Worm (Caenorhabditis elegans) whole organism, young adult: ENCODE measurements around the gene T04C9.2.

Source experiments
- B0261.1 ChIP-seq: sonication (generic microtip); optimal IDR thresholded peaks from 2 replicates; lab custom pipeline; 2016; ENCODE audit warnings: mild to moderate bottlenecking, missing genetic modification characterization, moderate library complexity, missing compliant biosample characterization
- F49E8.2 ChIP-seq: sonication (generic microtip); optimal IDR thresholded peaks from 3 replicates; lab custom pipeline; 2017; ENCODE audit warnings: missing genetic modification characterization, mild to moderate bottlenecking, missing compliant biosample characterization, antibody characterized with exemption, moderate library complexity; ENCODE audit not compliant: insufficient read depth
- K12H6.12 ChIP-seq: fragments of 200-800 bp; sonication (Bioruptor generic); optimal IDR thresholded peaks from 2 replicates; lab custom pipeline; 2018; ENCODE audit warnings: mild to moderate bottlenecking, missing genetic modification characterization, missing compliant biosample characterization
- Y56A3A.18 ChIP-seq: fragments of 200-800 bp; sonication (Bioruptor generic); IDR thresholded peaks from 2 replicates; pipeline ENCODE4 v1.3.6; 2022; ENCODE audit warnings: missing genetic modification reagents, missing genetic modification characterization, missing compliant biosample characterization
- Y95B8A.8 ChIP-seq: fragments of 200-800 bp; sonication (Bioruptor generic); IDR thresholded peaks from 2 replicates; pipeline ENCODE4 v1.3.6; 2022; ENCODE audit warnings: missing genetic modification reagents, missing genetic modification characterization, missing compliant biosample characterization
- ZK185.1 ChIP-seq: sonication (generic microtip); optimal IDR thresholded peaks from 2 replicates; lab custom pipeline; 2016; ENCODE audit warnings: mild to moderate bottlenecking, missing genetic modification characterization, missing compliant biosample characterization; ENCODE audit not compliant: poor library complexity, severe bottlenecking
- ama-1 ChIP-seq, 3 experiments: fragments of 150-350 bp in 1 of 3; sonication (generic microtip) in 2 of 3; optimal IDR thresholded peaks; 2 replicates each; lab custom pipeline; 2014 to 2018; ENCODE audit warnings: missing biosample characterization in 2 of 3, missing genetic modification characterization in 2 of 3, missing genetic modification reagents in 2 of 3
- aptf-2 ChIP-seq: fragments of 200-800 bp; sonication (Bioruptor generic); conservative IDR thresholded peaks from 2 replicates; pipeline ENCODE4 v1.3.6; 2022; ENCODE audit warnings: missing genetic modification reagents, missing genetic modification characterization, missing compliant biosample characterization
- aptf-3 ChIP-seq: fragments of 200-800 bp; sonication (Bioruptor generic); IDR thresholded peaks from 2 replicates; pipeline ENCODE4 v1.3.6; 2022; ENCODE audit warnings: missing genetic modification characterization, missing compliant biosample characterization
- attf-5 ChIP-seq: fragments of 200-800 bp; sonication (Bioruptor generic); optimal IDR thresholded peaks from 2 replicates; lab custom pipeline; 2018; ENCODE audit warnings: mild to moderate bottlenecking, missing genetic modification characterization, missing compliant biosample characterization
- ceh-100 ChIP-seq: fragments of 200-800 bp; sonication (Bioruptor generic); IDR thresholded peaks from 2 replicates; pipeline ENCODE4 v1.3.6; 2022; ENCODE audit warnings: missing genetic modification reagents, missing genetic modification characterization, missing compliant biosample characterization
- ceh-27 ChIP-seq: fragments of 200-800 bp; sonication (Bioruptor generic); optimal IDR thresholded peaks from 2 replicates; lab custom pipeline; 2018; ENCODE audit warnings: mild to moderate bottlenecking, missing genetic modification characterization, moderate library complexity, missing compliant biosample characterization
- ceh-58 ChIP-seq: fragments of 200-800 bp; sonication (Bioruptor generic); IDR thresholded peaks from 2 replicates; pipeline ENCODE4 v1.3.6; 2022; ENCODE audit warnings: missing genetic modification characterization, missing compliant biosample characterization
- ceh-91 ChIP-seq: fragments of 200-800 bp; sonication (Bioruptor generic); IDR thresholded peaks from 2 replicates; pipeline ENCODE4 v1.3.6; 2022; ENCODE audit warnings: missing genetic modification reagents, missing genetic modification characterization, missing compliant biosample characterization
- chd-7 ChIP-seq: sonication (generic microtip); optimal IDR thresholded peaks from 2 replicates; lab custom pipeline; 2016; ENCODE audit warnings: mild to moderate bottlenecking, missing genetic modification characterization, moderate library complexity, missing compliant biosample characterization
- dpl-1 ChIP-seq: fragments of 150-350 bp; optimal IDR thresholded peaks from 2 replicates; lab custom pipeline; 2014; ENCODE audit warnings: missing biosample characterization, missing genetic modification reagents, missing genetic modification characterization
- efl-1 ChIP-seq: fragments of 150-350 bp; optimal IDR thresholded peaks from 2 replicates; lab custom pipeline; 2014; ENCODE audit warnings: missing biosample characterization, missing genetic modification reagents, missing genetic modification characterization
- ekl-4 ChIP-seq: fragments of 200-800 bp; sonication (Bioruptor generic); IDR thresholded peaks from 2 replicates; pipeline ENCODE4 v1.3.6; 2022; ENCODE audit warnings: missing genetic modification reagents, missing genetic modification characterization, missing compliant biosample characterization
- gei-17 ChIP-seq: fragments of 200-800 bp; sonication (Bioruptor generic); optimal IDR thresholded peaks from 2 replicates; lab custom pipeline; 2018; ENCODE audit warnings: mild to moderate bottlenecking, missing genetic modification characterization, missing compliant biosample characterization
- lag-1 ChIP-seq: fragments of 200-800 bp; sonication (Bioruptor generic); IDR thresholded peaks from 2 replicates; pipeline ENCODE4 v1.3.6; 2022; ENCODE audit warnings: missing genetic modification reagents, missing genetic modification characterization, missing compliant biosample characterization
- let-607 ChIP-seq, 2 experiments: fragments of 200-800 bp in 1 of 2; sonication (Bioruptor generic) in 1 of 2; sonication (generic microtip) in 1 of 2; optimal IDR thresholded peaks; 2 replicates each; lab custom pipeline; 2016 to 2018; ENCODE audit warnings: mild to moderate bottlenecking in 2 of 2, missing compliant biosample characterization in 2 of 2, missing genetic modification characterization in 2 of 2, moderate library complexity in 2 of 2, missing genotype in 1 of 2
- lin-26 ChIP-seq: fragments of 200-800 bp; sonication (Bioruptor generic); IDR thresholded peaks from 2 replicates; pipeline ENCODE4 v1.3.6; 2022; ENCODE audit warnings: missing genetic modification reagents, missing genetic modification characterization, missing compliant biosample characterization
- lin-40 ChIP-seq: sonication (generic microtip); optimal IDR thresholded peaks from 2 replicates; lab custom pipeline; 2016; ENCODE audit warnings: missing genetic modification characterization, mild to moderate bottlenecking, missing compliant biosample characterization, missing genotype, missing genetic modification reagents
- lir-1 ChIP-seq: fragments of 200-800 bp; sonication (Bioruptor generic); conservative IDR thresholded peaks from 2 replicates; pipeline ENCODE4 v1.3.6; 2022; ENCODE audit warnings: missing genetic modification reagents, missing genetic modification characterization, missing compliant biosample characterization
- madf-3 ChIP-seq: fragments of 200-800 bp; sonication (Bioruptor generic); IDR thresholded peaks from 2 replicates; pipeline ENCODE4 v1.3.6; 2022; ENCODE audit warnings: missing genetic modification reagents, missing genetic modification characterization, missing compliant biosample characterization
- mel-28 ChIP-seq: sonication (generic microtip); optimal IDR thresholded peaks from 2 replicates; lab custom pipeline; 2016; ENCODE audit warnings: borderline replicate concordance, mild to moderate bottlenecking, missing genetic modification characterization, missing compliant biosample characterization
- mes-4 ChIP-seq: sonication (generic microtip); optimal IDR thresholded peaks from 2 replicates; lab custom pipeline; 2016; ENCODE audit warnings: missing genotype, missing genetic modification characterization, missing compliant biosample characterization
- mxl-1 ChIP-seq: sonication (generic microtip); optimal IDR thresholded peaks from 2 replicates; lab custom pipeline; 2016; ENCODE audit warnings: missing genetic modification characterization, missing compliant biosample characterization
- nfya-1 ChIP-seq: sonication (generic microtip); optimal IDR thresholded peaks from 2 replicates; lab custom pipeline; 2017; ENCODE audit warnings: antibody characterized with exemption, missing compliant biosample characterization, missing genetic modification characterization, borderline replicate concordance; ENCODE audit not compliant: insufficient read depth
- nhr-80 ChIP-seq: sonication (generic microtip); optimal IDR thresholded peaks from 2 replicates; lab custom pipeline; 2016; ENCODE audit warnings: missing genetic modification characterization, missing compliant biosample characterization
- rec-8 ChIP-seq, 2 experiments: sonication (generic microtip); optimal IDR thresholded peaks; 2 replicates each; lab custom pipeline; 2016; ENCODE audit warnings: mild to moderate bottlenecking in 2 of 2, missing genetic modification characterization in 2 of 2, missing genetic modification reagents in 2 of 2, missing genotype in 2 of 2, missing biosample characterization in 1 of 2, missing compliant biosample characterization in 1 of 2, moderate library complexity in 1 of 2
- rpc-1 ChIP-seq, 2 experiments: fragments of 150-350 bp in 1 of 2; sonication (generic microtip) in 1 of 2; optimal IDR thresholded peaks; 2 replicates each; lab custom pipeline; 2014 to 2018; ENCODE audit warnings: missing biosample characterization in 1 of 2, missing genetic modification characterization in 1 of 2, missing genetic modification reagents in 1 of 2, missing genotype in 1 of 2
- somi-1 ChIP-seq: fragments of 200-800 bp; sonication (Bioruptor generic); optimal IDR thresholded peaks from 2 replicates; lab custom pipeline; 2018; ENCODE audit warnings: mild to moderate bottlenecking, missing genetic modification characterization, missing compliant biosample characterization
- sptf-2 ChIP-seq: fragments of 200-800 bp; sonication (Bioruptor generic); optimal IDR thresholded peaks from 2 replicates; lab custom pipeline; 2018; ENCODE audit warnings: mild to moderate bottlenecking, missing genetic modification characterization, missing compliant biosample characterization
- xnd-1 ChIP-seq: sonication (generic microtip); optimal IDR thresholded peaks from 2 replicates; lab custom pipeline; 2016; ENCODE audit warnings: missing genotype, missing genetic modification reagents, missing genetic modification characterization, missing compliant biosample characterization
- zfh-2 ChIP-seq: fragments of 200-800 bp; sonication (Bioruptor generic); conservative IDR thresholded peaks from 2 replicates; pipeline ENCODE4 v1.3.6; 2022; ENCODE audit warnings: missing genetic modification reagents, missing genetic modification characterization, missing compliant biosample characterization
- zim-3 ChIP-seq: sonication (generic microtip); optimal IDR thresholded peaks from 2 replicates; lab custom pipeline; 2017; ENCODE audit warnings: mild to moderate bottlenecking, missing genetic modification characterization, moderate library complexity, missing compliant biosample characterization
- ztf-18 ChIP-seq: sonication (generic microtip); optimal IDR thresholded peaks from 2 replicates; lab custom pipeline; 2016; ENCODE audit warnings: missing genotype, mild to moderate bottlenecking, missing genetic modification characterization, missing compliant biosample characterization
- ztf-6 ChIP-seq: fragments of 200-800 bp; sonication (Bioruptor generic); IDR thresholded peaks from 2 replicates; pipeline ENCODE4 v1.3.6; 2022; ENCODE audit warnings: missing genetic modification reagents, missing genetic modification characterization, missing compliant biosample characterization

The T04C9.2 gene

DNA sequence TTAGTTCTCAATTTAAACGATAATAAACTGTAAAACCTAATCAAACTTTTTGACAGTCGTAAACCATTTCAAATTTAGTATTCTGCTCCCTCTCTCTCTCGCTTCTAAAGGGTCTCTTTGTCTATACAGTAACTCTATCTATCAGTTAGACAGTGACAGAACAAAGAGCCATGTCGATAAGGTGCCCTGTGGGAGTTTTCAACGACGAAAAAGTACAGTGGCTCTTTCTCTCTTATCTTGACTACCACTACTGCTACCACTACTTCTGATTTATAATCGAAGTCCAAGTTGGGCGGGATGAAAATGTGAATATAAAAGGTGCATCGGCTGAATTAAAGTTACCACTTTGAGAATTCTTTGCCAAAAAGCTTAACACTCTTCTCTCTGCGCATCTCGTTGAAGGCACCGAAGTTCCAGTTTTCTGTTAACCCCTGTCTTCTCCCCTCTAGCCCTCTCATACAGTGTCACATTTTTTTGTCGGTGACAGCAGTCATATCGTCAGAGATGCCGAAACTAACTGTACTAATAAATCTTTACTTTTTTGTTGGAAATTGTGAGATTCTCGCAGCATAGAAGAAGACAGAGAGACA lies 40.8 kb upstream of the T04C9.2 start:
- TF ChIP-seq Y56A3A.18 (0 out of 2 replicates have a peak, but pooled peaks have one; percentile 23), aptf-3 (GFP tag; lab: Robert Waterston, UW) (0 out of 2 replicates have a peak, but pooled peaks have one; percentile 15), nhr-80 (tag; lab: Kevin White, UChicago) (peak; percentile 12), Y95B8A.8 (GFP tag; lab: Robert Waterston, UW) (no peak), ztf-18 (tag; lab: Kevin White, UChicago) (no peak), efl-1 (GFP tag; lab: Kevin White, UChicago) (no peak), zim-3 (peak; percentile 15), ama-1 (optimal IDR thresholded peaks at IDR 0.05; lab: Kevin White, UChicago) (peak; percentile 16), ama-1 (GFP tag; optimal IDR thresholded peaks at IDR 0.05; lab: Kevin White, UChicago) (no peak), ztf-6 (GFP tag; lab: Robert Waterston, UW) (no peak)

DNA sequence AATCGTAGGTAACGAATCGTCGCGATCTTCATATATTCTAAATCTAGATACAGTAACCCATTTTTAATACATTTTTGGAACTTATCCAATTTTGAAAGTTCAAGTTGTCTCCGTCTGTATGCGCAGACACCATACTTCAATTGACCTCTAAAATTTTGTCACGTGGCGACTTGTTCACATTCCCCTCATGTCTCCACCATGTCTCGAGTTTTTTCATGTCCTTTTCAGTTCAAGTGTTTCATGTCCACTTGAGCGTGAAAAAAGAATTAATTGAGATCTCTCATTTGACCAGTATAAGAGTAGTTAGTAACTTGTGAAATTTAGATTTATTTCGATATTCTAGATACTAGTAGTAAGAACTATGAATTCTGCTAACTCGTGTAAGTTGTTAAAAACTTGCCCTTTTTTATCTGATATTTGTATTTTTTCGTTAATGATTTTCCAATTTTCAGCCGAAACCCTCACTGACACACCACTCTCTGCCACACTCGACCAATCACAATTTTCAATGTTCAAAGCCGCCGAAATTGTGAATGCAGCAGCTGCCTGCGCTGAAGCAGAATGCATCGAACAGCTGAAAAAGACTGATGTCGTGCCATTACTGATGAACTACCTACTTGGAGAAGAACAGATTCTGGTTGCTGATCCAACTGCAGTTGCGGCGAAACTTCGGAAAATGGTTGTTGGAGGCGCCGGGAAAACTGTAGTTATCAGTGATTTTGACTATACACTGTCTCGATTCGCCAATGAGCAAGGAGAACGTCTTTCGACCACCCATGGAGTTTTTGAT lies 39.9 kb upstream of the T04C9.2 start:
- no peak for TF ChIP-seq lin-26 (GFP tag; lab: Robert Waterston, UW)
- TF ChIP-seq ceh-58 (GFP tag; lab: Robert Waterston, UW): 0 out of 2 replicates have a peak, but pooled peaks have one; percentile 58
- no peak for TF ChIP-seq xnd-1 (tag; lab: Kevin White, UChicago)
- TF ChIP-seq lag-1 (GFP tag; lab: Robert Waterston, UW): no peak
- TF ChIP-seq attf-5: no peak
- TF ChIP-seq ceh-27: peak; percentile 86
- no peak for TF ChIP-seq rec-8 (tag; optimal IDR thresholded peaks at IDR 0.05; lab: Kevin White, UChicago)
- TF ChIP-seq somi-1: no peak
- no peak for TF ChIP-seq ceh-91 (GFP tag; lab: Robert Waterston, UW)
- TF ChIP-seq ztf-6 (GFP tag; lab: Robert Waterston, UW): no peak
- no peak for TF ChIP-seq K12H6.12 (tag; lab: Kevin White, UChicago)
- peak; percentile 25 for TF ChIP-seq lin-40 (tag; lab: Kevin White, UChicago)
- TF ChIP-seq let-607 (tag; optimal IDR thresholded peaks at IDR 0.05; lab: Kevin White, UChicago): no peak
- peak; percentile 7 for TF ChIP-seq chd-7 (tag; lab: Kevin White, UChicago)
- 0 out of 2 replicates have a peak, but pooled peaks have one; percentile 6 for TF ChIP-seq zfh-2 (GFP tag; lab: Robert Waterston, UW)
- no peak for TF ChIP-seq nhr-80 (tag; lab: Kevin White, UChicago)

DNA sequence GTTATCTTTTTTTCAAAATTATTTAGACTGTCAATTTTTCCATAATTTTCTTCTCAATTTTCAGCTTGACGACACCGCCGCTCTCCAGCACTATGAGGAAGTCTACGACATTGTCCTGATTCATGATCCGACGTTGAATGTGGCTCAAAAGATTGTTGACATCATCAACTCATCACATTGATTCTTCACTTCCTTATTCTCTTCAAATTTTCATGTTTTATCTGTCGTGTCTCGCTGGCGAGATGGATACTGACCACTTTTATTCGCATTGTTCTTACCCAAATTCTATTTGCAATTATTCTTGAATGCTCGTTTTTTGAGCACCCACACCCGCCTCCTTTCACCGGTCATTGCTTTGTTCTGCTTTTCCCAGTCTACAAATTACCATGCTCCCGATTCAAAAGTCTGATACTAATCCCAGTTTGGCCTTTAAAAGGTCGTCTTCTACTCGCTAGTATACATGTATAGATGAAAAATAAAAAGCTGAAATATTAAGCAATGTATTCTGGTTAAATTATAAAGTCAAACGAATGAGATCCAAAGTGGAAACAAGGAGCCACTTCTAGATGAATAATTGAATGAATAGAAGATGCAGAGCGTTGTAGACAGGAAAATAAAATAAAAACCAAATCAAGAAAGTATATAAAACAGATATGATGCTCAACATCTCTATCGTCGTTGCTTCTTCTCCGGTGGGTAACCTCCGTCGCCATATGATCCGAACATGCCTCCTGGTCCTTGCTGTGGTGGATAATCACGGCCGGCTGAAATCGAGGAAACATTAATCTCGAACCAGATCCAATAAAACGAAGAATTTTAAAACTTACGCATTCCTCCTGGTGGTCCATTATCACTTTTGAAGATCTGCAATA lies 38.4 kb upstream of the T04C9.2 start:
- TF ChIP-seq mes-4 (tag; lab: Kevin White, UChicago): no peak
- no peak for TF ChIP-seq dpl-1 (GFP tag; lab: Kevin White, UChicago)
- peak; percentile 61 for TF ChIP-seq F49E8.2
- TF ChIP-seq rpc-1 (optimal IDR thresholded peaks at IDR 0.05; lab: Kevin White, UChicago): no peak
- TF ChIP-seq rpc-1 (tag; optimal IDR thresholded peaks at IDR 0.05; lab: Kevin White, UChicago): no peak
- 0 out of 2 replicates have a peak, but pooled peaks have one; percentile 74 for TF ChIP-seq Y56A3A.18
- TF ChIP-seq mel-28: no peak
- TF ChIP-seq nfya-1 (tag; lab: Kevin White, UChicago): no peak
- no peak for TF ChIP-seq ztf-18 (tag; lab: Kevin White, UChicago)
- no peak for TF ChIP-seq aptf-2 (GFP tag; lab: Robert Waterston, UW)
- TF ChIP-seq lir-1 (GFP tag; lab: Robert Waterston, UW): no peak
- 0 out of 2 replicates have a peak, but pooled peaks have one; percentile 30 for TF ChIP-seq madf-3 (GFP tag; lab: Robert Waterston, UW)
- no peak for TF ChIP-seq B0261.1
- TF ChIP-seq sptf-2: no peak
- TF ChIP-seq mxl-1 (tag; lab: Kevin White, UChicago): no peak
- TF ChIP-seq ekl-4: peak; percentile 7; the same call in 1 of the 2 replicates
- peak; percentile 23 for TF ChIP-seq ZK185.1 (tag; lab: Kevin White, UChicago)
- peak; percentile 38; the same call in 1 of the 2 replicates for TF ChIP-seq lin-26 (GFP tag; lab: Robert Waterston, UW)
- TF ChIP-seq aptf-3 (GFP tag; lab: Robert Waterston, UW): no peak
- no peak for TF ChIP-seq gei-17 (GFP tag; lab: Kevin White, UChicago)
- TF ChIP-seq ceh-100 (GFP tag; lab: Robert Waterston, UW): no peak
